Worm (Caenorhabditis elegans): ENCODE results near the gene npp-9.

npp-9 gene

DNA sequence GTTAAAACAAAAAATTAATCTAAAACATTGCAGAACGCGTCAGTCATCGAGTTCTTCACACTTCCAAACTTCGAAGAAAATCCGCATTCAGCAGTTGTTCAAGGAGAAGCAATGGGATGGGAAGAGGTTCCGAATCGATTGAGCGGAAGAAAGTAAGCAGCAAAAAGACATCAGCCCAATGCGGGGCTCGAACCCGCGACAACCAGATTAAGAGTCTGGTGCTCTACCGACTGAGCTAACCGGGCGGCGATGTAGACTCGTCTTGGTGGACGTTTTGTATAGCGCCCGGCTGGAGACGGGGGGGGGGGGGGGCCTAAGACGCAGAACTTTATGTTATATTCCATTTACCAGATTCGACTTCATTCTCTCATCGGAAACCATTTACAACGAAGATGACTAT, 22.5 kb upstream of the npp-9 start:
- TF ChIP-seq flh-1 (GFP tag; optimal IDR thresholded peaks at IDR 0.05) (no peak), nhr-12 (tag; optimal IDR thresholded peaks at IDR 0.05) (no peak), tbx-8 (GFP tag; optimal IDR thresholded peaks at IDR 0.05) (peak; percentile 7), nhr-2 (tag; optimal IDR thresholded peaks at IDR 0.05) (no peak), ces-1 (GFP tag; optimal IDR thresholded peaks at IDR 0.05) (no peak)

- no peak for TF ChIP-seq ham-2 (GFP tag; optimal IDR thresholded peaks at IDR 0.05)
- TF ChIP-seq zip-8 (tag; optimal IDR thresholded peaks at IDR 0.05), result no peak
- TF ChIP-seq lin-32 (GFP tag; optimal IDR thresholded peaks at IDR 0.05), result no peak
- no peak for TF ChIP-seq nhr-28 (tag; optimal IDR thresholded peaks at IDR 0.05)
- no peak for TF ChIP-seq hlh-1 (tag; optimal IDR thresholded peaks at IDR 0.05)
- no peak for TF ChIP-seq nhr-76 (tag; optimal IDR thresholded peaks at IDR 0.05)
- TF ChIP-seq pha-4 (tag; optimal IDR thresholded peaks at IDR 0.05), result no peak
- TF ChIP-seq ceh-83 (GFP tag; optimal IDR thresholded peaks at IDR 0.05), result no peak
- no peak for TF ChIP-seq unc-120 (tag; optimal IDR thresholded peaks at IDR 0.05; ENCODE audit: poor library complexity, severe bottlenecking)
- TF ChIP-seq nhr-2 (tag; optimal IDR thresholded peaks at IDR 0.05), result no peak
- no peak for TF ChIP-seq ztf-11 (tag; optimal IDR thresholded peaks at IDR 0.05)
- TF ChIP-seq mep-1 (tag; optimal IDR thresholded peaks at IDR 0.05), result no peak
- TF ChIP-seq lsy-2 (tag; optimal IDR thresholded peaks at IDR 0.05), result no peak
- no peak for TF ChIP-seq lin-13 (tag; optimal IDR thresholded peaks at IDR 0.05)
- no peak for TF ChIP-seq nhr-12 (tag; optimal IDR thresholded peaks at IDR 0.05)
- no peak for TF ChIP-seq sem-2 (GFP tag; optimal IDR thresholded peaks at IDR 0.05)
- TF ChIP-seq unc-62 (GFP tag; optimal IDR thresholded peaks at IDR 0.05), result no peak
- TF ChIP-seq ceh-39 (tag; optimal IDR thresholded peaks at IDR 0.05), result no peak
- no peak for TF ChIP-seq bed-3 (GFP tag; optimal IDR thresholded peaks at IDR 0.05)
Measured at ce11 chrIII:3425438-3425837, 21.2 kb upstream of the npp-9 start, which contains the start of gene metl-18. Gene metl-18, plus strand, starts transcription at chrIII:3425738.

- TF ChIP-seq unc-62 (GFP tag; optimal IDR thresholded peaks at IDR 0.05), result no peak
- peak; percentile 16 for TF ChIP-seq sptf-1 (tag; optimal IDR thresholded peaks at IDR 0.05)
Measured at ce11 chrIII:3423924-3424323, 19.6 kb upstream of the npp-9 start.

- TF ChIP-seq lin-13 (tag; optimal IDR thresholded peaks at IDR 0.05) (no peak), snpc-4 (tag; optimal IDR thresholded peaks at IDR 0.05) (no peak), ztf-11 (tag; optimal IDR thresholded peaks at IDR 0.05) (no peak), blmp-1 (tag; optimal IDR thresholded peaks at IDR 0.05) (no peak), hlh-1 (tag; optimal IDR thresholded peaks at IDR 0.05) (no peak), lin-32 (GFP tag; optimal IDR thresholded peaks at IDR 0.05) (no peak), flh-1 (GFP tag; optimal IDR thresholded peaks at IDR 0.05) (no peak), drap-1 (GFP tag; optimal IDR thresholded peaks at IDR 0.05) (no peak), mep-1 (tag; optimal IDR thresholded peaks at IDR 0.05) (no peak), unc-120 (tag; optimal IDR thresholded peaks at IDR 0.05; ENCODE audit: poor library complexity, severe bottlenecking) (no peak), ham-2 (GFP tag; optimal IDR thresholded peaks at IDR 0.05) (no peak), nhr-12 (tag; optimal IDR thresholded peaks at IDR 0.05) (no peak), nhr-2 (tag; optimal IDR thresholded peaks at IDR 0.05) (no peak), ceh-83 (GFP tag; optimal IDR thresholded peaks at IDR 0.05) (no peak), M03D4.4 (tag; optimal IDR thresholded peaks at IDR 0.05) (no peak), cnd-1 (tag; optimal IDR thresholded peaks at IDR 0.05) (no peak), pha-4 (tag; optimal IDR thresholded peaks at IDR 0.05) (no peak)
Measured at ce11 chrIII:3418906-3419305, 14.6 kb upstream of the npp-9 start.

DNA sequence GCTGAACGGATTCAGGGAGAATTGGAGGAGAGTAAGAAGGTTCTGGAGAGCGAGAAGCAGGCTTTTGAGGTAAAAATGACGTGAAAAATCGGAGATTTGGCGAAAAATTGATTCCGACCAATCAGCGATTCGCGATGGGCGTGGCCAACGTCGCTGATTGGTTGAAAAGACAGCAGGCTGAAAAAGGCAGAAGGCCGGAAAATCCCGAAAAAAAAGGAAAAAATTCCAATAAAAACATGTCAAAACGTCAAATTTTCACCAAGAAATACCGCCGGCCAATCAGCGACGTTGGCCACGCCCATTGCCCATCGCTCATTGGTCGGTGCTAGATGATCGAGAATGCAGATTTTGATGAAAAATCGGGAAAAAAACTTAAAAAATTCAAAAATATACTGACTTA, 13.2 kb upstream of the npp-9 start:
- no peak for TF ChIP-seq nhr-28 (tag; optimal IDR thresholded peaks at IDR 0.05)
- no peak for TF ChIP-seq M03D4.4 (tag; optimal IDR thresholded peaks at IDR 0.05)
- no peak for TF ChIP-seq lsy-2 (tag; optimal IDR thresholded peaks at IDR 0.05)
- no peak for TF ChIP-seq mls-2 (tag; optimal IDR thresholded peaks at IDR 0.05)
- TF ChIP-seq hlh-1 (tag; optimal IDR thresholded peaks at IDR 0.05), result no peak
- no peak for TF ChIP-seq bed-3 (GFP tag; optimal IDR thresholded peaks at IDR 0.05)
- TF ChIP-seq zip-8 (tag; optimal IDR thresholded peaks at IDR 0.05), result no peak
- no peak for TF ChIP-seq nhr-2 (tag; optimal IDR thresholded peaks at IDR 0.05)
- TF ChIP-seq tbx-8 (GFP tag; optimal IDR thresholded peaks at IDR 0.05), result no peak
- TF ChIP-seq mep-1 (tag; optimal IDR thresholded peaks at IDR 0.05), result no peak
- no peak for TF ChIP-seq blmp-1 (tag; optimal IDR thresholded peaks at IDR 0.05)
- no peak for TF ChIP-seq ces-1 (GFP tag; optimal IDR thresholded peaks at IDR 0.05)
- TF ChIP-seq ceh-39 (tag; optimal IDR thresholded peaks at IDR 0.05), result no peak
- TF ChIP-seq ceh-83 (GFP tag; optimal IDR thresholded peaks at IDR 0.05), result no peak
- TF ChIP-seq unc-39 (tag; optimal IDR thresholded peaks at IDR 0.05), result no peak
- TF ChIP-seq sem-2 (GFP tag; optimal IDR thresholded peaks at IDR 0.05), result no peak
- no peak for TF ChIP-seq mab-5 (tag; optimal IDR thresholded peaks at IDR 0.05)
- no peak for TF ChIP-seq pha-4 (tag; optimal IDR thresholded peaks at IDR 0.05)
